Worm (Caenorhabditis elegans) whole organism, midembryonic: ENCODE data around the gene ZK856.14.

ENCODE experiments used
- cog-1 ChIP-seq: sonication (generic microtip); optimal IDR thresholded peaks from 2 replicates; lab custom pipeline; 2016; ENCODE audit warnings: missing genetic modification characterization, missing compliant biosample characterization
- flt-1 ChIP-seq: fragments of 200-800 bp; sonication (Bioruptor generic); IDR thresholded peaks from 2 replicates; pipeline ENCODE4 v1.3.6; 2022; ENCODE audit warnings: missing genetic modification characterization, missing compliant biosample characterization
- ref-1 ChIP-seq: fragments of 200-800 bp; sonication (Bioruptor generic); conservative IDR thresholded peaks from 2 replicates; pipeline ENCODE4 v1.3.6; 2022; ENCODE audit warnings: missing genetic modification reagents, missing genetic modification characterization, missing compliant biosample characterization
- tab-1 ChIP-seq: fragments of 200-800 bp; sonication (Bioruptor generic); IDR thresholded peaks from 2 replicates; pipeline ENCODE4 v1.3.6; 2022; ENCODE audit warnings: missing genetic modification characterization, missing compliant biosample characterization
- ztf-23 ChIP-seq: fragments of 200-800 bp; sonication (Bioruptor generic); IDR thresholded peaks from 2 replicates; pipeline ENCODE4 v1.3.6; 2022; ENCODE audit warnings: missing genetic modification reagents, missing genetic modification characterization, missing compliant biosample characterization
- ztf-29 ChIP-seq: fragments of 200-800 bp; sonication (Bioruptor generic); IDR thresholded peaks from 2 replicates; pipeline ENCODE4 v1.3.6; 2022; ENCODE audit warnings: missing genetic modification reagents, missing genetic modification characterization, missing compliant biosample characterization

DNA sequence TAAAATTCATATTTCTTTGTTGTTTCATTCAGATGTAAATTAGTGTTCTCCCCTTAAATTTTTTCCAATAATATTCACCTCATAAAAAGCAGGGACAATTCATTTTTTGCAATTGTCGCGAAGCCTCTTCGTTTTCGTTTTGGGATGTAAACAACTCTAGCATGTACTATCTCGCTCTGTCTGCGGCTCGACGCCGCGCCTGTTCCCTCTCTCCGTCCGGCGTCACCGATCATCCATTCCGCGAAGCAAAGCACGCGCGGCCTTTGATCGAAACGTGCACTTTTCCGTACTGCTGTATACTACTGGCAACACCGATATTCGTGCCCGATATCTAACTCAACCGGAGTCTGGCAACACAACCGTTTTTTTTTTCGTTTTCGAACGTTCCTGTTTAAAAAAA, 30.1 kb downstream of the ZK856.14 start:
- no peak for TF ChIP-seq ztf-29
- TF ChIP-seq ref-1 (GFP tag; lab: Robert Waterston, UW) = no peak
- TF ChIP-seq cog-1 (tag; lab: Kevin White, UChicago) = no peak
- TF ChIP-seq tab-1 (GFP tag; lab: Robert Waterston, UW) = no peak
- TF ChIP-seq flt-1 (GFP tag; lab: Robert Waterston, UW) = no peak
- TF ChIP-seq ztf-23 (GFP tag; lab: Robert Waterston, UW) = no peak
